Worm (Caenorhabditis elegans): ENCODE data around the gene C54E10.6.

DNA sequence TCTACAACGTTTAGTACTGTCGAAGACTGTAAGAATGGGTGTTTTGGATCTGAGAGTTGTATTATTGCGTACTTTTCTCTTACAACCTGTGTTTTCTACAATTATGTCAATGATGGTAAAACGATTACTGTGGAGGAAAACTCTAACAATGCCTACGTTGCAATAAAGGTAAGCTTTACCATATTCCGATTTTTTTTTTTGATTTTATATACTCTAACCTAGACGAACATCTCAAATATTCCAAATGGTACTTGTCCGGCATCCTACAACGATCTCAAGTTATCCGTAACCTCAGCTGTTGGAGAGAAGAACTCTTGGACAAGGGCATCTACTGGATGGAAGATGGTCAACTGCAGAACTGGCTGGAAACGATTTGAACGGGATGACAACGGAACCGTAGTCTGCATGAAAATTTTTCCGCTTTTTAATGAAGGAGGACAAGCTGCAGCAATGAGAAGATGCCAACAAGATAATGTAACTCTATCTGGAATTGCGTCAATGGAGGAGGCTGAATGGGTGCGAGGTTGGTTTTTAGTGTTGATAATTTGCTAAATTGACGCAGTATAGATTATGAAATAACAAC, 36.6 kb downstream of the C54E10.6 start:
- no peak for TF ChIP-seq B0035.1 (tag; optimal IDR thresholded peaks at IDR 0.05)
- no peak for TF ChIP-seq sea-2 (GFP tag; IDR thresholded peaks at IDR 0.05)
- no peak for TF ChIP-seq unc-62 (GFP tag; optimal IDR thresholded peaks at IDR 0.05)
- no peak for TF ChIP-seq T26A5.8 (tag; optimal IDR thresholded peaks at IDR 0.05)

All from whole organism, young adult.